Fruit fly (Drosophila melanogaster) whole organism, prepupa: ENCODE measurements around the gene CG5644.

Experiments
- Blimp-1 ChIP-seq: fragments of 200-800 bp; sonication (Bioruptor generic); optimal IDR thresholded peaks from 3 replicates; lab custom pipeline; 2017; ENCODE audit warnings: missing biosample characterization, missing genetic modification characterization, mild to moderate bottlenecking, moderate library complexity, missing genetic modification reagents
- CG10631 ChIP-seq: fragments of 200-800 bp; sonication (Bioruptor generic); optimal IDR thresholded peaks from 2 replicates; lab custom pipeline; 2016; ENCODE audit warnings: missing biosample characterization, missing genetic modification characterization
- CG10669 ChIP-seq: fragments of 200-800 bp; sonication (Bioruptor generic); optimal IDR thresholded peaks from 3 replicates; lab custom pipeline; 2018; ENCODE audit warnings: missing biosample characterization, mild to moderate bottlenecking, missing genetic modification characterization, moderate library complexity
- CG11294 ChIP-seq: fragments of 200-800 bp; sonication (Bioruptor generic); IDR thresholded peaks from 2 replicates; pipeline ENCODE4 v1.3.6; 2022; ENCODE audit warnings: missing biosample characterization, missing genetic modification characterization
- CG11762 ChIP-seq: fragments of 200-800 bp; sonication (Bioruptor generic); optimal IDR thresholded peaks from 3 replicates; lab custom pipeline; 2016; ENCODE audit warnings: missing biosample characterization, missing genetic modification characterization; ENCODE audit not compliant: insufficient read depth
- CG15336 ChIP-seq: fragments of 200-800 bp; sonication (Bioruptor generic); IDR thresholded peaks from 2 replicates; pipeline ENCODE4 v1.3.6; 2022; ENCODE audit warnings: missing biosample characterization, missing genetic modification characterization
- CG1621 ChIP-seq: fragments of 200-800 bp; sonication (Bioruptor generic); optimal IDR thresholded peaks from 3 replicates; lab custom pipeline; 2018; ENCODE audit warnings: missing biosample characterization, mild to moderate bottlenecking, missing genetic modification characterization
- CG16779 ChIP-seq: fragments of 200-800 bp; sonication (Bioruptor generic); optimal IDR thresholded peaks from 3 replicates; lab custom pipeline; 2017; ENCODE audit warnings: missing biosample characterization, mild to moderate bottlenecking, missing genetic modification characterization
- CG3032 ChIP-seq: fragments of 200-800 bp; optimal IDR thresholded peaks from 2 replicates; lab custom pipeline; 2019; ENCODE audit warnings: missing biosample characterization, mild to moderate bottlenecking, missing genetic modification characterization, moderate library complexity
- CG32006 ChIP-seq: fragments of 200-800 bp; sonication (Bioruptor generic); optimal IDR thresholded peaks from 3 replicates; lab custom pipeline; 2017; ENCODE audit warnings: missing biosample characterization, mild to moderate bottlenecking, missing genetic modification characterization
- CG34406 ChIP-seq: fragments of 200-800 bp; sonication (Bioruptor generic); optimal IDR thresholded peaks from 3 replicates; lab custom pipeline; 2016; ENCODE audit warnings: missing biosample characterization, missing genetic modification characterization
- CG3919 ChIP-seq: fragments of 200-800 bp; sonication (Bioruptor generic); optimal IDR thresholded peaks from 3 replicates; lab custom pipeline; 2016; ENCODE audit warnings: missing biosample characterization, missing genetic modification characterization
- CG4318 ChIP-seq: fragments of 200-800 bp; sonication (Bioruptor generic); optimal IDR thresholded peaks from 3 replicates; lab custom pipeline; 2017; ENCODE audit warnings: missing biosample characterization, mild to moderate bottlenecking, missing genetic modification characterization
- CG6163 ChIP-seq: fragments of 200-800 bp; sonication (Bioruptor generic); IDR thresholded peaks from 3 replicates; pipeline ENCODE4 v1.3.6; 2022; ENCODE audit warnings: missing biosample characterization, missing genetic modification characterization
- CG6808 ChIP-seq: fragments of 200-800 bp; sonication (Bioruptor generic); optimal IDR thresholded peaks from 3 replicates; lab custom pipeline; 2017; ENCODE audit warnings: missing biosample characterization, missing genetic modification characterization, mild to moderate bottlenecking, moderate library complexity, missing genetic modification reagents
- CG6854 ChIP-seq: fragments of 200-800 bp; sonication (Bioruptor generic); optimal IDR thresholded peaks from 2 replicates; lab custom pipeline; 2017; ENCODE audit warnings: missing biosample characterization, mild to moderate bottlenecking, missing genetic modification characterization
- CG8119 ChIP-seq: fragments of 200-800 bp; sonication (Bioruptor generic); IDR thresholded peaks from 3 replicates; pipeline ENCODE4 v1.3.6; 2022; ENCODE audit warnings: missing biosample characterization, missing genetic modification characterization
- CG8319 ChIP-seq: fragments of 200-800 bp; sonication (Bioruptor generic); optimal IDR thresholded peaks from 3 replicates; lab custom pipeline; 2016; ENCODE audit warnings: missing biosample characterization, missing genetic modification characterization
- CG9139 ChIP-seq: fragments of 200-800 bp; sonication (Bioruptor generic); optimal IDR thresholded peaks from 3 replicates; lab custom pipeline; 2017; ENCODE audit warnings: missing biosample characterization, mild to moderate bottlenecking, missing genetic modification characterization
- Eip75B ChIP-seq: fragments of 200-800 bp; sonication (Bioruptor generic); optimal IDR thresholded peaks from 3 replicates; lab custom pipeline; 2016; ENCODE audit warnings: missing biosample characterization, missing genetic modification characterization
- Eip93F ChIP-seq: fragments of 200-800 bp; sonication (Bioruptor generic); optimal IDR thresholded peaks from 2 replicates; lab custom pipeline; 2016; ENCODE audit warnings: missing biosample characterization, mild to moderate bottlenecking, missing genetic modification characterization
- Ets21C ChIP-seq: fragments of 200-800 bp; sonication (Bioruptor generic); optimal IDR thresholded peaks from 3 replicates; lab custom pipeline; 2016; ENCODE audit warnings: missing biosample characterization, missing genetic modification characterization
- Ets96B ChIP-seq: fragments of 200-800 bp; optimal IDR thresholded peaks from 2 replicates; lab custom pipeline; 2019; ENCODE audit warnings: missing biosample characterization, mild to moderate bottlenecking, missing genetic modification characterization, moderate library complexity
- Gug ChIP-seq: fragments of 200-800 bp; sonication (Bioruptor generic); IDR thresholded peaks from 2 replicates; pipeline ENCODE4 v1.3.6; 2022; ENCODE audit warnings: missing biosample characterization, missing genetic modification characterization
- Hr38 ChIP-seq: sonication (Bioruptor generic); optimal IDR thresholded peaks from 2 replicates; lab custom pipeline; 2016; ENCODE audit warnings: missing biosample characterization, missing genetic modification characterization
- Hr39 ChIP-seq: fragments of 200-800 bp; sonication (Bioruptor generic); optimal IDR thresholded peaks from 2 replicates; lab custom pipeline; 2016; ENCODE audit warnings: missing biosample characterization, missing genetic modification characterization
- Hr4 ChIP-seq: fragments of 200-800 bp; sonication (Bioruptor generic); optimal IDR thresholded peaks from 3 replicates; lab custom pipeline; 2016; ENCODE audit warnings: missing biosample characterization, missing genetic modification characterization
- Met ChIP-seq: fragments of 200-800 bp; sonication (Bioruptor generic); optimal IDR thresholded peaks from 3 replicates; lab custom pipeline; 2016; ENCODE audit warnings: missing biosample characterization, missing genetic modification characterization
- OdsH ChIP-seq: fragments of 200-800 bp; sonication (Bioruptor generic); optimal IDR thresholded peaks from 3 replicates; lab custom pipeline; 2016; ENCODE audit warnings: missing biosample characterization, missing genetic modification characterization
- Smox ChIP-seq: fragments of 200-800 bp; sonication (Bioruptor generic); optimal IDR thresholded peaks from 3 replicates; lab custom pipeline; 2016; ENCODE audit warnings: missing biosample characterization, missing genetic modification characterization
- Sox102F ChIP-seq: fragments of 200-800 bp; sonication (Bioruptor generic); optimal IDR thresholded peaks from 2 replicates; lab custom pipeline; 2016; ENCODE audit warnings: missing biosample characterization, mild to moderate bottlenecking, missing genetic modification characterization
- Sox14 ChIP-seq: fragments of 200-800 bp; sonication (Bioruptor generic); optimal IDR thresholded peaks from 3 replicates; lab custom pipeline; 2016; ENCODE audit warnings: missing biosample characterization, missing genetic modification characterization
- Sox15 ChIP-seq: fragments of 200-800 bp; sonication (Bioruptor generic); optimal IDR thresholded peaks from 3 replicates; lab custom pipeline; 2016; ENCODE audit warnings: missing biosample characterization, missing genetic modification characterization
- achi ChIP-seq: fragments of 200-800 bp; sonication (Bioruptor generic); optimal IDR thresholded peaks from 3 replicates; lab custom pipeline; 2016; ENCODE audit warnings: missing biosample characterization, missing genetic modification characterization
- acj6 ChIP-seq: fragments of 200-800 bp; sonication (Bioruptor generic); optimal IDR thresholded peaks from 3 replicates; lab custom pipeline; 2016; ENCODE audit warnings: missing biosample characterization, missing genetic modification characterization
- cyc ChIP-seq: fragments of 200-800 bp; sonication (Bioruptor generic); optimal IDR thresholded peaks from 3 replicates; lab custom pipeline; 2016; ENCODE audit warnings: missing biosample characterization, missing genetic modification characterization
- dac ChIP-seq: fragments of 200-800 bp; sonication (Bioruptor generic); optimal IDR thresholded peaks from 2 replicates; lab custom pipeline; 2017; ENCODE audit warnings: missing biosample characterization, mild to moderate bottlenecking, missing genetic modification characterization
- dsx ChIP-seq: fragments of 200-800 bp; optimal IDR thresholded peaks from 3 replicates; lab custom pipeline; 2019; ENCODE audit warnings: missing biosample characterization, mild to moderate bottlenecking, missing genetic modification characterization, moderate library complexity; ENCODE audit not compliant: poor library complexity, severe bottlenecking
- eg ChIP-seq: fragments of 200-800 bp; sonication (Bioruptor generic); IDR thresholded peaks from 3 replicates; pipeline ENCODE4 v1.3.6; 2022; ENCODE audit warnings: missing biosample characterization, missing genetic modification characterization
- esn ChIP-seq: fragments of 200-800 bp; sonication (Bioruptor generic); optimal IDR thresholded peaks from 2 replicates; lab custom pipeline; 2016; ENCODE audit warnings: missing biosample characterization, mild to moderate bottlenecking, missing genetic modification characterization, moderate library complexity
- fd59A ChIP-seq: fragments of 200-800 bp; sonication (Bioruptor generic); optimal IDR thresholded peaks from 2 replicates; lab custom pipeline; 2017; ENCODE audit warnings: missing biosample characterization, mild to moderate bottlenecking, missing genetic modification characterization, missing genetic modification reagents
- fd85E ChIP-seq: fragments of 200-800 bp; sonication (Bioruptor generic); optimal IDR thresholded peaks from 3 replicates; lab custom pipeline; 2016; ENCODE audit warnings: missing biosample characterization, missing genetic modification characterization
- fkh ChIP-seq: fragments of 200-800 bp; sonication (Bioruptor generic); optimal IDR thresholded peaks from 3 replicates; lab custom pipeline; 2017; ENCODE audit warnings: missing biosample characterization, mild to moderate bottlenecking, missing genetic modification characterization, moderate library complexity
- lz ChIP-seq: fragments of 200-800 bp; sonication (Bioruptor generic); optimal IDR thresholded peaks from 3 replicates; lab custom pipeline; 2016; ENCODE audit warnings: missing biosample characterization, missing genetic modification characterization
- net ChIP-seq: fragments of 200-800 bp; sonication (Bioruptor generic); optimal IDR thresholded peaks from 3 replicates; lab custom pipeline; 2016; ENCODE audit warnings: missing biosample characterization, missing genetic modification characterization
- salr ChIP-seq, 2 experiments: fragments of 200-800 bp; sonication (Bioruptor generic); optimal IDR thresholded peaks; 3 replicates each; lab custom pipeline; 2016 to 2018; ENCODE audit warnings: missing biosample characterization in 2 of 2, missing genetic modification characterization in 2 of 2, mild to moderate bottlenecking in 1 of 2
- spab ChIP-seq: fragments of 200-800 bp; sonication (Bioruptor generic); optimal IDR thresholded peaks from 2 replicates; lab custom pipeline; 2017; ENCODE audit warnings: missing biosample characterization, mild to moderate bottlenecking, missing genetic modification characterization, missing genetic modification reagents
- ss ChIP-seq, 2 experiments: fragments of 200-800 bp; sonication (Bioruptor generic); optimal IDR thresholded peaks; 2 replicates in 1 of 2; 3 replicates in 1 of 2; lab custom pipeline; 2017 to 2018; ENCODE audit warnings: mild to moderate bottlenecking in 2 of 2, missing biosample characterization in 2 of 2, missing genetic modification characterization in 2 of 2, moderate library complexity in 1 of 2
- svp ChIP-seq: fragments of 200-800 bp; sonication (Bioruptor generic); peaks from one replicate; lab custom pipeline; 2016; ENCODE audit warnings: missing biosample characterization, missing genetic modification characterization
- topi ChIP-seq: fragments of 200-800 bp; sonication (Bioruptor generic); optimal IDR thresholded peaks from 3 replicates; lab custom pipeline; 2016; ENCODE audit warnings: missing biosample characterization, missing genetic modification characterization
- vri ChIP-seq: fragments of 200-800 bp; sonication (Bioruptor generic); optimal IDR thresholded peaks from 3 replicates; lab custom pipeline; 2016; ENCODE audit warnings: missing biosample characterization, mild to moderate bottlenecking, missing genetic modification characterization

CG5644 gene

DNA sequence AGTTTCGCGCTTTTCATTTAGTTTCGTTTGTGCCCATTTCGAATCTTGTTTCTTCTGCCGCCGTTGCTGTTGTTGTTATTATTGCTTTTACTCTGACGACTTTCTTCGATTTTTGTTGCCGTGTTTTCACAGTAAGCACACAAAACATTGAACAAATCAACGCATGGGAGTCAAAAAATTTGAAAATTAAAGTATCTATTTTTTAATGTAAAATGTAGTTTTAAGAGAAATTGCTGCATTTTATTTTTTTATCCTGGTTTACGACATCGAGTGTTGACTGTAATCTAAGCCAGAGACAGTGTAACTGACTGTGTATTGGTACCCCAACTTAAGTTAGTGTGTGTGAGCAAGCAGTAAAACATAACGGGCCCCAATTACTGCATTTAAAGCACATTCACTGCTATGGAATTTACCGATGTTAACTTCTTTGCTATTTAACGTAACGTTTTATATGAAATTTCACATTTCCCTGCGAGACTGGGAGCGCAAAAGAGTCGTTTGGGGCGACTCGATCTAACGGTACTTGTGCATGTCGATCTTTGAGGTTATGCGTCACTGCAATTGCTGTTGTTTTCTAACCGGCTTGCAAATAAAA, 16.6 kb upstream of the CG5644 start:
- peak; percentile 95 for TF ChIP-seq CG8119 (GFP tag; lab: Robert Waterston, UW)
- TF ChIP-seq CG3032 (tag; lab: Kevin White, UChicago): peak; percentile 53
- peak; percentile 74 for TF ChIP-seq CG8319 (GFP tag; lab: Kevin White, UChicago)
- no peak for TF ChIP-seq Met
- TF ChIP-seq CG6163 (GFP tag; lab: Robert Waterston, UW): peak; percentile 95
- peak; percentile 90 for TF ChIP-seq OdsH (GFP tag; lab: Kevin White, UChicago)
- TF ChIP-seq esn (GFP tag; lab: Kevin White, UChicago): peak; percentile 92
- peak; percentile 86 for TF ChIP-seq Gug (GFP tag; lab: Robert Waterston, UW)
- peak; percentile 82 for TF ChIP-seq CG34406 (GFP tag; lab: Kevin White, UChicago)
- TF ChIP-seq dac (GFP tag; lab: Kevin White, UChicago): peak; percentile 89
- TF ChIP-seq fd85E (GFP tag; lab: Kevin White, UChicago): peak; percentile 31
- no peak for TF ChIP-seq dsx (GFP tag; lab: Kevin White, UChicago)
- peak; percentile 89 for TF ChIP-seq Eip75B (GFP tag; lab: Kevin White, UChicago)
- no peak for TF ChIP-seq vri (GFP tag; lab: Kevin White, UChicago)
- no peak for TF ChIP-seq ss (GFP tag; optimal IDR thresholded peaks at IDR 0.05; lab: Kevin White, UChicago)
- TF ChIP-seq CG9139 (GFP tag; lab: Kevin White, UChicago): no peak
- TF ChIP-seq Hr4 (GFP tag; lab: Kevin White, UChicago): peak; percentile 97
- peak; percentile 75 for TF ChIP-seq Hr38 (GFP tag; lab: Kevin White, UChicago)
- TF ChIP-seq CG10631: no peak
- TF ChIP-seq CG15336: peak; percentile 95
- no peak for TF ChIP-seq CG10669 (GFP tag; lab: Kevin White, UChicago)
- peak; percentile 97 for TF ChIP-seq eg (GFP tag; lab: Robert Waterston, UW)
- peak; percentile 87 for TF ChIP-seq Sox14 (GFP tag; lab: Kevin White, UChicago)
- TF ChIP-seq Hr39: peak; percentile 90
- TF ChIP-seq CG1621: peak; percentile 43
- TF ChIP-seq Blimp-1: peak; percentile 59
- TF ChIP-seq cyc (GFP tag; lab: Kevin White, UChicago): peak; percentile 89
- TF ChIP-seq CG11762 (GFP tag; lab: Kevin White, UChicago): peak; percentile 74
- peak; percentile 92 for TF ChIP-seq CG4318 (GFP tag; lab: Kevin White, UChicago)
- TF ChIP-seq fkh (GFP tag; lab: Kevin White, UChicago): no peak
- peak; percentile 91 for TF ChIP-seq CG3919 (GFP tag; lab: Kevin White, UChicago)
- TF ChIP-seq CG32006: peak; percentile 97
- peak; percentile 95 for TF ChIP-seq svp (GFP tag; lab: Kevin White, UChicago)
- TF ChIP-seq CG16779 (tag; lab: Kevin White, UChicago): no peak
- TF ChIP-seq Sox15 (GFP tag; lab: Kevin White, UChicago): peak; percentile 66
- TF ChIP-seq achi (GFP tag; lab: Kevin White, UChicago): peak; percentile 87
- TF ChIP-seq salr (GFP tag; optimal IDR thresholded peaks at IDR 0.05; lab: Kevin White, UChicago): peak in 1 of 2 experiments; percentile 31
- peak; percentile 70 for TF ChIP-seq Eip93F (GFP tag; lab: Kevin White, UChicago)
- peak; percentile 87 for TF ChIP-seq net (GFP tag; lab: Kevin White, UChicago)
- TF ChIP-seq CG6854 (GFP tag; lab: Kevin White, UChicago): no peak
- TF ChIP-seq acj6 (GFP tag; lab: Kevin White, UChicago): peak; percentile 87
- TF ChIP-seq Ets21C (GFP tag; lab: Kevin White, UChicago): peak; percentile 82
- TF ChIP-seq CG6808 (GFP tag; lab: Kevin White, UChicago): no peak
- peak; percentile 82; the same call in 1 of the 2 replicates for TF ChIP-seq CG11294 (GFP tag; lab: Robert Waterston, UW)
- TF ChIP-seq Smox: no peak
- peak; percentile 51 for TF ChIP-seq fd59A (GFP tag; lab: Kevin White, UChicago)
- TF ChIP-seq spab (GFP tag; lab: Kevin White, UChicago): no peak
- TF ChIP-seq lz: peak; percentile 89
- peak; percentile 88 for TF ChIP-seq topi (GFP tag; lab: Kevin White, UChicago)
- no peak for TF ChIP-seq Sox102F (GFP tag; lab: Kevin White, UChicago)
- TF ChIP-seq Ets96B (tag; lab: Kevin White, UChicago): peak; percentile 64
